Worm (Caenorhabditis elegans) whole organism, L2 larva: Measurements from ENCODE around the gene cest-2.1.

Experiments
- ama-1 ChIP-seq: fragments of 150-350 bp; optimal IDR thresholded peaks from 2 replicates; lab custom pipeline; 2018; ENCODE audit warnings: inconsistent platforms
- elt-1 ChIP-seq: fragments of 150-350 bp; optimal IDR thresholded peaks from 2 replicates; lab custom pipeline; 2014; ENCODE audit warnings: missing biosample characterization, missing genetic modification characterization
- fos-1 ChIP-seq: fragments of 150-350 bp; optimal IDR thresholded peaks from 2 replicates; lab custom pipeline; 2014; ENCODE audit warnings: missing biosample characterization, missing genetic modification characterization
- lin-13 ChIP-seq: fragments of 150-350 bp; optimal IDR thresholded peaks from 2 replicates; lab custom pipeline; 2014; ENCODE audit warnings: missing biosample characterization, missing genetic modification reagents, missing genetic modification characterization
- nhr-11 ChIP-seq: fragments of 150-350 bp; optimal IDR thresholded peaks from 2 replicates; lab custom pipeline; 2014; ENCODE audit warnings: missing biosample characterization, missing genetic modification characterization

DNA sequence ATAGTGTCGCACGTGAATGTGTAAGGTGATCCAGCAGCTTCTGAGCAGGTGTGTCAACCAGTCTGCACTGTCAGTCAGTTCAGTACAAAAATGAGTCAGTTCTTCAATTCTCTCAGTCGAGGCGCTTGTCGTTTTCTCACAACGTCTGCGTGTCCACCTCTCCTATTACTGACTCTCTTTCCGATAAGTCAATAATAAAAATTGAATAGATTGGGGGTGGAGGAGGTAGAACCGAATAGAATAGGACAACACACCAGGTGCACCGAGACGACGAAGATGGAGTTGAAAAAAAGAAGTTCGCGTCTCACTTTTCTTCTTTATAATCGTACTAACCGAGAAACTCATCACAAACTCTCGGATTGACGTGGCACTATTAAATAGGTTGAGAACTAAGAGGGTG lies 43.4 kb downstream of the cest-2.1 start:
- TF ChIP-seq elt-1 (no peak), lin-13 (no peak), nhr-11 (tag; lab: Kevin White, UChicago) (no peak), fos-1 (tag; lab: Kevin White, UChicago) (peak; percentile 52), ama-1 (lab: Kevin White, UChicago) (no peak)
